Fruit fly (Drosophila melanogaster) whole organism, wandering third instar larva: ENCODE data around the gene Tim17b1.

Experiments used
- CG32264 ChIP-seq: fragments of 200-800 bp; sonication (Bioruptor generic); optimal IDR thresholded peaks from 2 replicates; lab custom pipeline; 2016; ENCODE audit warnings: missing biosample characterization, missing genetic modification characterization
- CG9705 ChIP-seq: fragments of 200-800 bp; sonication (Bioruptor generic); optimal IDR thresholded peaks from 2 replicates; lab custom pipeline; 2018; ENCODE audit warnings: missing biosample characterization, mild to moderate bottlenecking, missing genetic modification characterization
- GATAd ChIP-seq: sonication (Bioruptor generic); optimal IDR thresholded peaks from 2 replicates; lab custom pipeline; 2016; ENCODE audit warnings: missing biosample characterization, missing genetic modification characterization
- HLH106 ChIP-seq: fragments of 200-800 bp; optimal IDR thresholded peaks from 3 replicates; lab custom pipeline; 2019; ENCODE audit warnings: missing biosample characterization, mild to moderate bottlenecking, missing genetic modification characterization, moderate library complexity
- Hr83 ChIP-seq: fragments of 200-300 bp; sonication (Bioruptor generic); optimal IDR thresholded peaks from 2 replicates; lab custom pipeline; 2016; ENCODE audit warnings: missing biosample characterization, mild to moderate bottlenecking, missing genetic modification characterization, moderate library complexity; ENCODE audit not compliant: poor library complexity, severe bottlenecking
- Jra ChIP-seq: sonication (Bioruptor generic); optimal IDR thresholded peaks from 2 replicates; lab custom pipeline; 2016; ENCODE audit warnings: missing biosample characterization, missing genetic modification characterization
- Myc ChIP-seq: fragments of >200 bp; optimal IDR thresholded peaks from 2 replicates; lab custom pipeline; 2017
- Sp1 ChIP-seq: fragments of 200-800 bp; sonication (Bioruptor generic); optimal IDR thresholded peaks from 3 replicates; lab custom pipeline; 2019; ENCODE audit warnings: missing biosample characterization, mild to moderate bottlenecking, missing genetic modification characterization, moderate library complexity
- Vsx2 ChIP-seq: fragments of 200-300, 225-300 bp; sonication (Bioruptor generic); optimal IDR thresholded peaks from 2 replicates; lab custom pipeline; 2018; ENCODE audit warnings: missing biosample characterization, missing genetic modification characterization; ENCODE audit not compliant: partially characterized antibody
- dl ChIP-seq, 2 experiments: fragments of 175-275, 200-275 bp in 1 of 2; fragments of 200-275 bp in 1 of 2; sonication (Bioruptor generic); optimal IDR thresholded peaks; lab custom pipeline; 2018; ENCODE audit warnings: mild to moderate bottlenecking in 2 of 2, missing biosample characterization in 2 of 2, missing genetic modification characterization in 2 of 2, moderate library complexity in 2 of 2; ENCODE audit not compliant: partially characterized antibody in 2 of 2, insufficient read depth in 1 of 2
- h ChIP-seq: fragments of 200-800 bp; sonication (Bioruptor generic); optimal IDR thresholded peaks from 3 replicates; lab custom pipeline; 2016; ENCODE audit warnings: missing biosample characterization, mild to moderate bottlenecking, missing genetic modification characterization
- lola ChIP-seq: fragments of >200 bp; optimal IDR thresholded peaks from 2 replicates; lab custom pipeline; 2017; ENCODE audit warnings: missing biosample characterization, missing genetic modification characterization
- pan ChIP-seq: fragments of >200 bp; optimal IDR thresholded peaks from 2 replicates; lab custom pipeline; 2017
- rgr ChIP-seq: fragments of 200-800 bp; sonication (Bioruptor generic); optimal IDR thresholded peaks from 3 replicates; lab custom pipeline; 2016; ENCODE audit warnings: missing biosample characterization, mild to moderate bottlenecking, missing genetic modification characterization
- sv ChIP-seq: fragments of 200-800 bp; sonication (Bioruptor generic); optimal IDR thresholded peaks from 3 replicates; lab custom pipeline; 2016; ENCODE audit warnings: missing biosample characterization, missing genetic modification characterization
- usp ChIP-seq: fragments of >200 bp; optimal IDR thresholded peaks from 2 replicates; lab custom pipeline; 2017; ENCODE audit warnings: missing biosample characterization, missing genetic modification characterization
- woc ChIP-seq: sonication (Bioruptor generic); optimal IDR thresholded peaks from 2 replicates; lab custom pipeline; 2016; ENCODE audit warnings: missing biosample characterization, mild to moderate bottlenecking, missing genetic modification characterization

Tim17b1 gene

dm6 chr3R:5350393-5350972 is 50.5 kb downstream of the Tim17b1 start, which contains the start of gene mtd:
mtd (minus strand) TSS chr3R:5350443.
- TF ChIP-seq pan (no peak), h (GFP tag; lab: Kevin White, UChicago) (no peak), Vsx2 (GFP tag; lab: Kevin White, UChicago) (no peak), Sp1 (no peak), CG32264 (GFP tag; lab: Kevin White, UChicago) (no peak), usp (GFP tag; lab: Kevin White, UChicago) (no peak), lola (GFP tag; lab: Kevin White, UChicago) (no peak), CG9705 (no peak), Myc (no peak), GATAd (no peak), Hr83 (GFP tag; lab: Kevin White, UChicago) (no peak), woc (GFP tag; lab: Kevin White, UChicago) (no peak), dl (GFP tag; optimal IDR thresholded peaks at IDR 0.05; lab: Kevin White, UChicago; ENCODE audit: insufficient read depth in 1 of 2, partially characterized antibody in 2 of 2) (no peak), sv (no peak), rgr (no peak), Jra (no peak), HLH106 (tag; lab: Kevin White, UChicago) (no peak)
